Worm (Caenorhabditis elegans) whole organism, late embryonic: ENCODE results near the gene cyp-35B2.

Experiments used
- C08G9.2 ChIP-seq: sonication (generic microtip); optimal IDR thresholded peaks from 2 replicates; lab custom pipeline; 2016; ENCODE audit warnings: mild to moderate bottlenecking, missing genetic modification characterization, moderate library complexity, missing compliant biosample characterization
- K02D7.2 ChIP-seq: sonication (generic microtip); optimal IDR thresholded peaks from 2 replicates; lab custom pipeline; 2017; ENCODE audit warnings: mild to moderate bottlenecking, missing genetic modification characterization, missing compliant biosample characterization
- Y22D7AL.16 ChIP-seq: sonication (generic microtip); optimal IDR thresholded peaks from 2 replicates; lab custom pipeline; 2016; ENCODE audit warnings: missing genetic modification characterization, missing compliant biosample characterization
- ama-1 ChIP-seq: fragments of 150-350 bp; optimal IDR thresholded peaks from 2 replicates; lab custom pipeline; 2014
- ceh-14 ChIP-seq: sonication (generic microtip); optimal IDR thresholded peaks from 2 replicates; lab custom pipeline; 2016; ENCODE audit warnings: missing genotype, missing genetic modification characterization, missing compliant biosample characterization
- ceh-19 ChIP-seq: fragments of 200-800 bp; sonication (Bioruptor generic); optimal IDR thresholded peaks from 2 replicates; lab custom pipeline; 2018; ENCODE audit warnings: mild to moderate bottlenecking, missing genetic modification characterization, missing compliant biosample characterization
- ceh-2 ChIP-seq: sonication (generic microtip); optimal IDR thresholded peaks from 2 replicates; lab custom pipeline; 2016; ENCODE audit warnings: missing genotype, missing genetic modification characterization, missing compliant biosample characterization
- ceh-22 ChIP-seq: sonication (generic microtip); optimal IDR thresholded peaks from 2 replicates; lab custom pipeline; 2017; ENCODE audit warnings: missing biosample characterization, missing genetic modification characterization
- ceh-24 ChIP-seq: sonication (generic microtip); optimal IDR thresholded peaks from 2 replicates; lab custom pipeline; 2016; ENCODE audit warnings: mild to moderate bottlenecking, missing genetic modification characterization, missing compliant biosample characterization
- ceh-30 ChIP-seq: fragments of 150-350 bp; optimal IDR thresholded peaks from 2 replicates; lab custom pipeline; 2014; ENCODE audit warnings: missing biosample characterization, missing genetic modification characterization
- ceh-45 ChIP-seq: fragments of 200-800 bp; sonication (Bioruptor generic); IDR thresholded peaks from 2 replicates; pipeline ENCODE4 v1.3.6; 2022; ENCODE audit warnings: missing genetic modification reagents, missing genetic modification characterization, missing compliant biosample characterization
- ceh-6 ChIP-seq: fragments of 200-800 bp; sonication (Bioruptor generic); optimal IDR thresholded peaks from 2 replicates; lab custom pipeline; 2018; ENCODE audit warnings: mild to moderate bottlenecking, missing genetic modification characterization, missing compliant biosample characterization
- ceh-9 ChIP-seq: sonication (generic microtip); optimal IDR thresholded peaks from 2 replicates; lab custom pipeline; 2016; ENCODE audit warnings: mild to moderate bottlenecking, missing genetic modification characterization, inconsistent platforms, missing compliant biosample characterization
- dmd-4 ChIP-seq: sonication (generic microtip); optimal IDR thresholded peaks from 2 replicates; lab custom pipeline; 2016; ENCODE audit warnings: borderline replicate concordance, missing genetic modification characterization, missing compliant biosample characterization
- dve-1 ChIP-seq: sonication (generic microtip); optimal IDR thresholded peaks from 2 replicates; lab custom pipeline; 2017; ENCODE audit warnings: antibody characterized with exemption, mild to moderate bottlenecking, missing genetic modification characterization, missing compliant biosample characterization
- ets-4 ChIP-seq: sonication (generic microtip); optimal IDR thresholded peaks from 2 replicates; lab custom pipeline; 2016; ENCODE audit warnings: missing genetic modification characterization, missing compliant biosample characterization
- eyg-1 ChIP-seq: sonication (generic microtip); optimal IDR thresholded peaks from 2 replicates; lab custom pipeline; 2016; ENCODE audit warnings: missing genotype, missing genetic modification characterization, missing compliant biosample characterization
- fax-1 ChIP-seq: sonication (generic microtip); optimal IDR thresholded peaks from 2 replicates; lab custom pipeline; 2016; ENCODE audit warnings: missing genotype, missing genetic modification characterization, missing compliant biosample characterization
- fkh-6 ChIP-seq: sonication (generic microtip); optimal IDR thresholded peaks from 2 replicates; lab custom pipeline; 2016; ENCODE audit warnings: missing genetic modification characterization, missing compliant biosample characterization
- hlh-13 ChIP-seq: fragments of 200-800 bp; sonication (Bioruptor generic); optimal IDR thresholded peaks from 2 replicates; lab custom pipeline; 2018; ENCODE audit warnings: mild to moderate bottlenecking, missing genetic modification characterization, missing compliant biosample characterization
- hlh-15 ChIP-seq: sonication (generic microtip); optimal IDR thresholded peaks from 2 replicates; lab custom pipeline; 2016; ENCODE audit warnings: missing genetic modification characterization, missing compliant biosample characterization
- hlh-8 ChIP-seq: sonication (generic microtip); optimal IDR thresholded peaks from 2 replicates; lab custom pipeline; 2016; ENCODE audit warnings: missing genotype, missing genetic modification characterization, missing compliant biosample characterization
- lim-6 ChIP-seq: sonication (generic microtip); optimal IDR thresholded peaks from 2 replicates; lab custom pipeline; 2016; ENCODE audit warnings: missing genetic modification characterization, missing compliant biosample characterization
- lin-11 ChIP-seq: fragments of 200-800 bp; sonication (Bioruptor generic); optimal IDR thresholded peaks from 2 replicates; lab custom pipeline; 2018; ENCODE audit warnings: mild to moderate bottlenecking, missing genetic modification characterization, missing compliant biosample characterization
- madf-2 ChIP-seq: sonication (generic microtip); optimal IDR thresholded peaks from 2 replicates; lab custom pipeline; 2017; ENCODE audit warnings: missing genetic modification characterization, missing compliant biosample characterization
- nhr-11 ChIP-seq: fragments of 150-350 bp; optimal IDR thresholded peaks from 2 replicates; lab custom pipeline; 2014; ENCODE audit warnings: missing biosample characterization, missing genetic modification characterization
- nhr-232 ChIP-seq: sonication (generic microtip); optimal IDR thresholded peaks from 2 replicates; lab custom pipeline; 2016; ENCODE audit warnings: missing genetic modification characterization, missing compliant biosample characterization
- pat-9 ChIP-seq: fragments of 200-800 bp; sonication (Bioruptor generic); optimal IDR thresholded peaks from 2 replicates; lab custom pipeline; 2018; ENCODE audit warnings: mild to moderate bottlenecking, missing genetic modification characterization, moderate library complexity, missing compliant biosample characterization
- pha-2 ChIP-seq: sonication (generic microtip); optimal IDR thresholded peaks from 2 replicates; lab custom pipeline; 2017; ENCODE audit warnings: mild to moderate bottlenecking, missing genetic modification characterization, missing compliant biosample characterization
- pqm-1 ChIP-seq: sonication (generic microtip); optimal IDR thresholded peaks from 2 replicates; lab custom pipeline; 2016; ENCODE audit warnings: missing genetic modification characterization, missing compliant biosample characterization
- pros-1 ChIP-seq: fragments of 150-350 bp; optimal IDR thresholded peaks from 2 replicates; lab custom pipeline; 2014; ENCODE audit warnings: missing biosample characterization, missing genetic modification reagents, missing genetic modification characterization
- rnt-1 ChIP-seq: sonication (generic microtip); optimal IDR thresholded peaks from 2 replicates; lab custom pipeline; 2016; ENCODE audit warnings: missing genetic modification characterization, missing compliant biosample characterization
- tbx-7 ChIP-seq: sonication (generic microtip); optimal IDR thresholded peaks from 2 replicates; lab custom pipeline; 2016; ENCODE audit warnings: missing genotype, missing genetic modification characterization, missing compliant biosample characterization
- ttx-3 ChIP-seq: sonication (generic microtip); optimal IDR thresholded peaks from 2 replicates; lab custom pipeline; 2016; ENCODE audit warnings: missing genetic modification reagents, missing genetic modification characterization, missing compliant biosample characterization
- unc-3 ChIP-seq, 2 experiments: fragments of 200-800 bp in 1 of 2; sonication (Bioruptor generic) in 1 of 2; sonication (generic microtip) in 1 of 2; conservative IDR thresholded peaks in 1 of 2; optimal IDR thresholded peaks in 1 of 2; 2 replicates each; pipeline versions ENCODE4 v1.3.6 to Lab custom; 2016 to 2022; ENCODE audit warnings: missing compliant biosample characterization in 2 of 2, missing genetic modification characterization in 2 of 2, missing genetic modification reagents in 1 of 2
- unc-55 ChIP-seq: sonication (generic microtip); optimal IDR thresholded peaks from 2 replicates; lab custom pipeline; 2017; ENCODE audit warnings: missing biosample characterization, missing genetic modification reagents, missing genetic modification characterization
- ztf-16 ChIP-seq: sonication (generic microtip); optimal IDR thresholded peaks from 2 replicates; lab custom pipeline; 2017; ENCODE audit warnings: missing genetic modification characterization, missing compliant biosample characterization

The cyp-35B2 gene

DNA sequence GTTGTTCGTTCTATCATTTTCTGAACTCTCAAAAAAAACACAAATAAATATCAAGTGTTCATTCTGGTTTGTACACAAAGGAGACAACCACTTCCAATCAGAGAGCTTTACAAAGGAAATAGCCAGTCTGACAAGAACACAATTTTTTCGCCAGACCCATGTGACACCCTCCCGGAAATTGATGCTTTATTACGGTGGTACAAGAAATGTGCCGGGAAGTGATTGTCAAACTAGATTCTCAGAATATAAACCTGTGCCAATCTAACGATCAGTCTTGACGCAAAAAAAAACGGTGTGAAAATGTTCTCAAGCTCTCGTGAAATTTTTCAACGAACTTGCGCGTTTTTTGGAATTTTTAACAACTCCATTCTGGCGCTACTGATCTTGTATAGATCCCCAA lies 11.8 kb downstream of the cyp-35B2 start, which contains the start of gene str-247:
Gene str-247, plus strand, starts transcription at position 301 of the 400 bp plus-strand sequence.
- TF ChIP-seq ceh-22 (tag; lab: Kevin White, UChicago), result no peak
- TF ChIP-seq ceh-2 (tag; lab: Kevin White, UChicago), result no peak
- no peak for TF ChIP-seq dmd-4 (tag; lab: Kevin White, UChicago)
- no peak for TF ChIP-seq ama-1
- no peak for TF ChIP-seq fkh-6 (tag; lab: Kevin White, UChicago)
- TF ChIP-seq unc-55 (GFP tag; lab: Kevin White, UChicago), result no peak
- TF ChIP-seq hlh-8 (tag; lab: Kevin White, UChicago), result no peak
- TF ChIP-seq ets-4 (tag; lab: Kevin White, UChicago), result no peak
- no peak for TF ChIP-seq ceh-19
- no peak for TF ChIP-seq nhr-232 (tag; lab: Kevin White, UChicago)
- TF ChIP-seq ceh-9, result no peak
- no peak for TF ChIP-seq lin-11
- TF ChIP-seq ceh-6, result no peak
- TF ChIP-seq nhr-11 (tag; lab: Kevin White, UChicago), result no peak
- no peak for TF ChIP-seq dve-1 (tag; lab: Kevin White, UChicago)
- no peak for TF ChIP-seq pha-2 (tag; lab: Kevin White, UChicago)
- no peak for TF ChIP-seq ceh-24 (tag; lab: Kevin White, UChicago)
- TF ChIP-seq tbx-7 (tag; lab: Kevin White, UChicago), result no peak
- TF ChIP-seq unc-3 (GFP tag; conservative IDR thresholded peaks at IDR 0.05; lab: Robert Waterston, UW), result no peak
- no peak for TF ChIP-seq unc-3 (tag; optimal IDR thresholded peaks at IDR 0.05; lab: Kevin White, UChicago)
- TF ChIP-seq lim-6 (tag; lab: Kevin White, UChicago), result no peak

DNA sequence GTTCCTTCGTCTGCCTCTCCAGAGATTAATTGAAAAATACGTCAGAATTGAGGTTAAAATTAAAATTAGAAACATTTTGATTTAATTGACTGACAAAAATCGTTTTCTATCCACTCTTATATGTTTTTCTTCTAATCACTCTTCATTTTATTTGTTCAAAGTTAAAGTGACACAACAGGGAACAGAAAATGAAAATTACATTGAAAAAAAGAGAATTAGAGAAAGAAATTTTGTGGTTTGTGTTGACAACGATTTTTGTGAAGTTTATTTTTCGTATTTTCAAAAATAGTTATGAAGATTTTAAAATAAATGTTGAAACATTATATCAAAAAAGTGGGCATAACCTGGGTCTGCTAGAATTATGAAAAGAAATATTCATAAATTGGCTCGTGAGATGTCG lies 15.6 kb downstream of the cyp-35B2 start, which contains the start of gene cyp-34A5:
Gene cyp-34A5, minus strand, starts transcription at position 101 of the 400 bp plus-strand sequence.
- TF ChIP-seq pha-2 (tag; lab: Kevin White, UChicago) (no peak), dmd-4 (tag; lab: Kevin White, UChicago) (no peak), ceh-14 (tag; lab: Kevin White, UChicago) (no peak), rnt-1 (tag; lab: Kevin White, UChicago) (no peak), K02D7.2 (tag; lab: Kevin White, UChicago) (no peak), ttx-3 (tag; lab: Kevin White, UChicago) (no peak), hlh-13 (GFP tag; lab: Kevin White, UChicago) (no peak), unc-3 (GFP tag; conservative IDR thresholded peaks at IDR 0.05; lab: Robert Waterston, UW) (no peak), unc-3 (tag; optimal IDR thresholded peaks at IDR 0.05; lab: Kevin White, UChicago) (no peak), ama-1 (no peak), pros-1 (no peak), hlh-15 (tag; lab: Kevin White, UChicago) (no peak), ztf-16 (no peak), C08G9.2 (tag; lab: Kevin White, UChicago) (no peak), pqm-1 (tag; lab: Kevin White, UChicago) (no peak), ceh-30 (tag; lab: Kevin White, UChicago) (no peak), ceh-9 (no peak), fax-1 (tag; lab: Kevin White, UChicago) (no peak), nhr-11 (tag; lab: Kevin White, UChicago) (no peak), ceh-24 (tag; lab: Kevin White, UChicago) (no peak)

DNA sequence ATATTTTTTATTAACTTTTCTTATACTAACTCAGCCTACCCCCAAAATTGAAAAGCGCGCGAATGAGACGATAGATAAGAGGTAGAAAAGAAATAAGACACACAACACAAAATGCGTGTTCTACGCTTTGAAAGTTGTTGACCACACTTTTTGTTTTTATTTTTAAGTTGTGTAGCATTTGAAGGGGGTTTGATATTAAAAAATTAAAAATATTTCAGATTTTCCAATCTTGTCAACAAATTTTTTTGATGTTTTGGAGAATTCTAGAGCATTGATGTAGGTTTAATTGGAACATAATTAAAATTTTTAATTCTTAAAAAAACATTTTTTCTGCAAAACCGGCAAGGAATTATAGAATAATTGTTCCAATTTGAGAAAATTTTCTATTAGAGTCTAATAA lies 19.3 kb downstream of the cyp-35B2 start, which contains the start of gene cyp-34A6:
Gene cyp-34A6, minus strand, starts transcription at position 101 of the 400 bp plus-strand sequence.
- TF ChIP-seq eyg-1 (tag; lab: Kevin White, UChicago), result no peak
- TF ChIP-seq ceh-45 (GFP tag; lab: Robert Waterston, UW), result no peak
- TF ChIP-seq Y22D7AL.16 (tag; lab: Kevin White, UChicago), result no peak
- TF ChIP-seq madf-2 (tag; lab: Kevin White, UChicago), result no peak
- TF ChIP-seq pat-9 (tag; lab: Kevin White, UChicago), result no peak
- no peak for TF ChIP-seq ceh-22 (tag; lab: Kevin White, UChicago)
